Fruit fly (Drosophila melanogaster) whole organism, pupa: ENCODE measurements around the gene CG13088.

Experiments
- CG10348 ChIP-seq: fragments of 200-800 bp; sonication (Bioruptor generic); IDR thresholded peaks from 2 replicates; pipeline ENCODE4 v1.3.6; 2022; ENCODE audit warnings: missing biosample characterization, missing genetic modification characterization
- CG12605 ChIP-seq: fragments of 200-800 bp; sonication (Bioruptor generic); IDR thresholded peaks from 2 replicates; pipeline ENCODE4 v1.3.6; 2022; ENCODE audit warnings: missing biosample characterization, missing genetic modification characterization
- CG13204 ChIP-seq: fragments of 200-800 bp; sonication (Bioruptor generic); optimal IDR thresholded peaks from 2 replicates; lab custom pipeline; 2018; ENCODE audit warnings: missing biosample characterization, mild to moderate bottlenecking, missing genetic modification characterization, moderate library complexity
- CG14655 ChIP-seq: fragments of 200-800 bp; sonication (Bioruptor generic); optimal IDR thresholded peaks from 3 replicates; lab custom pipeline; 2017; ENCODE audit warnings: mild to moderate bottlenecking, missing biosample characterization, missing genetic modification reagents, missing genetic modification characterization
- CG15710 ChIP-seq: fragments of 200-800 bp; sonication (Bioruptor generic); optimal IDR thresholded peaks from 2 replicates; lab custom pipeline; 2018; ENCODE audit warnings: missing biosample characterization, mild to moderate bottlenecking, missing genetic modification characterization, moderate library complexity
- CG17806 ChIP-seq: fragments of 200-800 bp; sonication (Bioruptor generic); optimal IDR thresholded peaks from 2 replicates; lab custom pipeline; 2018; ENCODE audit warnings: missing biosample characterization, mild to moderate bottlenecking, missing genetic modification characterization, moderate library complexity
- CG32121 ChIP-seq: fragments of 200-800 bp; sonication (Bioruptor generic); IDR thresholded peaks from 2 replicates; pipeline ENCODE4 v1.3.6; 2022; ENCODE audit warnings: missing biosample characterization, missing genetic modification characterization
- CG34367 ChIP-seq: fragments of 200-800 bp; sonication (Bioruptor generic); optimal IDR thresholded peaks from 2 replicates; lab custom pipeline; 2018; ENCODE audit warnings: missing biosample characterization, mild to moderate bottlenecking, missing genetic modification characterization
- CG4496 ChIP-seq: fragments of 200-800 bp; sonication (Bioruptor generic); IDR thresholded peaks from 3 replicates; pipeline ENCODE4 v1.3.6; 2022; ENCODE audit warnings: missing biosample characterization, missing genetic modification characterization
- CG8159 ChIP-seq: fragments of 200-800 bp; sonication (Bioruptor generic); optimal IDR thresholded peaks from 3 replicates; lab custom pipeline; 2018; ENCODE audit warnings: missing biosample characterization, mild to moderate bottlenecking, missing genetic modification characterization, moderate library complexity
- CG8301 ChIP-seq: fragments of 200-800 bp; sonication (Bioruptor generic); optimal IDR thresholded peaks from 2 replicates; lab custom pipeline; 2018; ENCODE audit warnings: missing biosample characterization, mild to moderate bottlenecking, missing genetic modification characterization
- CG9948 ChIP-seq: fragments of 200-800 bp; sonication (Bioruptor generic); optimal IDR thresholded peaks from 2 replicates; lab custom pipeline; 2018; ENCODE audit warnings: missing biosample characterization, mild to moderate bottlenecking, missing genetic modification characterization, moderate library complexity
- D1 ChIP-seq: fragments of 200-800 bp; sonication (Bioruptor generic); optimal IDR thresholded peaks from 2 replicates; lab custom pipeline; 2018; ENCODE audit warnings: missing biosample characterization, mild to moderate bottlenecking, missing genetic modification characterization, moderate library complexity
- EcR ChIP-seq: fragments of 200-800 bp; sonication (Bioruptor generic); optimal IDR thresholded peaks from 3 replicates; lab custom pipeline; 2019; ENCODE audit warnings: missing biosample characterization, missing genetic modification characterization, mild to moderate bottlenecking, moderate library complexity, missing genetic modification reagents
- Ets98B ChIP-seq: fragments of 200-800 bp; sonication (Bioruptor generic); IDR thresholded peaks from 2 replicates; pipeline ENCODE4 v1.3.6; 2022; ENCODE audit warnings: missing biosample characterization, missing genetic modification characterization
- Pif1A ChIP-seq: fragments of 200-800 bp; sonication (Bioruptor generic); optimal IDR thresholded peaks from 3 replicates; lab custom pipeline; 2016; ENCODE audit warnings: missing biosample characterization, missing genetic modification characterization
- Pif1B ChIP-seq: fragments of 200-800 bp; sonication (Bioruptor generic); optimal IDR thresholded peaks from 3 replicates; lab custom pipeline; 2016; ENCODE audit warnings: missing biosample characterization, missing genetic modification characterization
- Snoo ChIP-seq: fragments of 200-800 bp; sonication (Bioruptor generic); optimal IDR thresholded peaks from 3 replicates; lab custom pipeline; 2017; ENCODE audit warnings: missing biosample characterization, mild to moderate bottlenecking, missing genetic modification characterization, inconsistent platforms
- fd96Ca ChIP-seq: fragments of 200-800 bp; sonication (Bioruptor generic); IDR thresholded peaks from 3 replicates; pipeline ENCODE4 v1.3.6; 2022; ENCODE audit warnings: missing biosample characterization, missing genetic modification characterization
- gl ChIP-seq: fragments of 200-800 bp; sonication (Bioruptor generic); optimal IDR thresholded peaks from 2 replicates; lab custom pipeline; 2018; ENCODE audit warnings: missing biosample characterization, mild to moderate bottlenecking, missing genetic modification characterization
- rn ChIP-seq: fragments of 200-800 bp; sonication (Bioruptor generic); IDR thresholded peaks from 2 replicates; pipeline ENCODE4 v1.3.6; 2022; ENCODE audit warnings: missing biosample characterization, missing genetic modification characterization

The CG13088 gene

DNA sequence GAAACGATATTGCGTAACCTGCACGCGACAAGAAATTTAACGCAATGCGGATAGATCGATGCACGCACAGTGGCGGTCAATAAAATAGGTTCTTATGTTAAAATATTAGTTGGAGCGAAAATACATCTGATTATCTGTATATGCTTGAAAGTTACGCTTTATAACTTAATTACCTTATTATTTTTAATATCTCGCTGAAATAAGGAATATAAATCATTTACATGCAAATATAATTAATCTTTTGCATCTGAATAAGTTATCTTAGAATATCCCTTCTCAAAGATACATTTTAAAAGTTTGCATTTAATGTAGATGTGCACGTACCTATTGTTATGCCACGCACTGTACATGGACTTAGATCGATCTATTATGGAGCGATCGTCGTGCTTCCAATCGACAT is 17.1 kb upstream of the CG13088 start:
- TF ChIP-seq CG14655 = peak; percentile 86
- TF ChIP-seq rn (GFP tag; lab: Robert Waterston, UW) = no peak
- peak; percentile 62 for TF ChIP-seq Pif1A (GFP tag; lab: Kevin White, UChicago)
- TF ChIP-seq EcR (GFP tag; lab: Kevin White, UChicago) = peak; percentile 3
- TF ChIP-seq D1 (tag; lab: Kevin White, UChicago) = peak; percentile 70
- TF ChIP-seq CG8159 = peak; percentile 76
- TF ChIP-seq CG17806 (tag; lab: Kevin White, UChicago) = peak; percentile 69
- TF ChIP-seq CG15710 (tag; lab: Kevin White, UChicago) = peak; percentile 71
- peak; percentile 31 for TF ChIP-seq Snoo (tag; lab: Kevin White, UChicago)
- no peak for TF ChIP-seq fd96Ca (GFP tag; lab: Robert Waterston, UW)
- no peak for TF ChIP-seq CG10348
- TF ChIP-seq CG8301 (tag; lab: Kevin White, UChicago) = peak; percentile 85
- TF ChIP-seq Ets98B (GFP tag; lab: Robert Waterston, UW) = no peak
- TF ChIP-seq CG32121 (GFP tag; lab: Robert Waterston, UW) = peak; percentile 52; the same call in 1 of the 2 replicates
- 0 out of 2 replicates have a peak, but pooled peaks have one; percentile 20 for TF ChIP-seq CG12605 (GFP tag; lab: Robert Waterston, UW)
- TF ChIP-seq Pif1B = peak; percentile 36
- peak; percentile 84 for TF ChIP-seq CG9948 (tag; lab: Kevin White, UChicago)
- peak; percentile 66 for TF ChIP-seq CG34367 (tag; lab: Kevin White, UChicago)
- 0 out of 3 replicates have a peak, but pooled peaks have one; percentile 33 for TF ChIP-seq CG4496
- TF ChIP-seq gl (tag; lab: Kevin White, UChicago) = no peak

DNA sequence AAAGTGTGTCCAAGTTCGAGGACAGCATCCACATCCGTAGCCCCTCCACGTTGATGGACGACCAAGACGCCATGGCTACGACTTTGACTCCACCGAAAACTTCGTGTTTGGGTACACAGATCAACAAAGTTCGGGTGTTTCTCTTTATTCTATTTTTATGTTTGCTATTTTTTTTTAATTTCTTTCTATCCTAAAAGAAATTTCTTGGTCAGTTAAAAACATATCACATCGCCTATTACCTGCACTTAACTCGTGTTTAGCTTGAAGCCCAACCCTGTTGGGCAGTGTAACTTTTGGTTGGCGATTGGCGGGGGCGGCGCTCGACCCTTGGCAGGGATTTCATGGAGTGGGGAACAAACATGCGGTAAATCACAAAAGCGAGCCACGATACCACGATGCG is 15.3 kb upstream of the CG13088 start:
- TF ChIP-seq D1 (tag; lab: Kevin White, UChicago) = peak; percentile 51
- peak; percentile 79 for TF ChIP-seq CG15710 (tag; lab: Kevin White, UChicago)
- TF ChIP-seq gl (tag; lab: Kevin White, UChicago) = peak; percentile 65
- TF ChIP-seq CG14655 = peak; percentile 82
- TF ChIP-seq CG9948 (tag; lab: Kevin White, UChicago) = peak; percentile 80
- peak; percentile 76 for TF ChIP-seq Pif1A (GFP tag; lab: Kevin White, UChicago)
- peak; percentile 45; the same call in 1 of the 2 replicates for TF ChIP-seq rn (GFP tag; lab: Robert Waterston, UW)
- peak; percentile 30; the same call in 1 of the 2 replicates for TF ChIP-seq CG32121 (GFP tag; lab: Robert Waterston, UW)
- peak; percentile 73 for TF ChIP-seq fd96Ca (GFP tag; lab: Robert Waterston, UW)
- TF ChIP-seq CG8301 (tag; lab: Kevin White, UChicago) = peak; percentile 77
- TF ChIP-seq EcR (GFP tag; lab: Kevin White, UChicago) = peak; percentile 32
- TF ChIP-seq Ets98B (GFP tag; lab: Robert Waterston, UW) = peak; percentile 74
- peak; percentile 88 for TF ChIP-seq CG8159
- peak; percentile 81 for TF ChIP-seq CG4496
- peak; percentile 75 for TF ChIP-seq CG13204 (GFP tag; lab: Kevin White, UChicago)
- peak; percentile 56 for TF ChIP-seq CG12605 (GFP tag; lab: Robert Waterston, UW)
- peak; percentile 73 for TF ChIP-seq Snoo (tag; lab: Kevin White, UChicago)
- peak; percentile 80 for TF ChIP-seq Pif1B
- TF ChIP-seq CG17806 (tag; lab: Kevin White, UChicago) = peak; percentile 88
- peak; percentile 64 for TF ChIP-seq CG34367 (tag; lab: Kevin White, UChicago)
- TF ChIP-seq CG10348 = no peak

DNA sequence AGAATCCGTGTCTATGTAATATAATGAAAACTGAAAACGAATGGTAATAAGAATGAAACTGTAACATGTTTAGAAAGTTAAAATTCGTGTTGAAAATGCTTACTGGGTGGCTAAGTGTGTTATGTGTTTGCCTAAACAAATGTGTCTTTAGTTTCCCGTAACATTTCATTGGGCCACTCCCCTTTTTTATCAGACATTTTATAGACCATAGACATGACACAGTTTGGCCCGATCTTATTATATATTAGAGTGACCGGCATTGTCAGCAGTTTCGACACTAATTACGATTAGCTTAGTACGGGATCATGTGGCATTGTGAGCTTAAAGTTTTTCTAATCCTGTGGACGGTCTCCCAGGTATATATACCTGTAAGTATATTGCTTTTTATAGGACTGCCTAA is 11.7 kb upstream of the CG13088 start, which contains the start of gene CheA29a:
Gene CheA29a, plus strand, starts transcription at position 301 of the 400 bp plus-strand sequence.
- no peak for TF ChIP-seq CG34367 (tag; lab: Kevin White, UChicago)
- TF ChIP-seq EcR (GFP tag; lab: Kevin White, UChicago) = no peak
- TF ChIP-seq CG8301 (tag; lab: Kevin White, UChicago) = no peak

DNA sequence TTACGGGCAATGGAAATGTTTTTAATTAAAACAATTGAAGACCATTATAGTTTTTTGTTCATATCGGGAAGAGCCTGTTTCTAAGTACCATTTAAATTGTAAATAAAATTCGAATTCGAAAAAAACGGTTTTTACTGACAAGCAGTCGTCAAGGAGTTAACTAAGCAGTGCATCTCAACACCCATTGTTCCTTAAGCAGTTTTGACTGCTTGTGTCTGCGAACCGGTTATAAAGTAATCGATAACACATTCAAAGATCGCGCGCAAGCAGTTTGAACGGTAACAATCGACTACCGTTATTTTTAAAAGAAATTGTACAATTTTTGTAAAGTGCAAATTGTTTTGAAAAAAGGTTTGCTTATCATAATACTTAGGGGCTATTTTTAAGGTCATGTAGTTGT is 10.8 kb upstream of the CG13088 start:
- no peak for TF ChIP-seq CG34367 (tag; lab: Kevin White, UChicago)
- TF ChIP-seq Snoo (tag; lab: Kevin White, UChicago) = no peak
- TF ChIP-seq CG17806 (tag; lab: Kevin White, UChicago) = no peak

DNA sequence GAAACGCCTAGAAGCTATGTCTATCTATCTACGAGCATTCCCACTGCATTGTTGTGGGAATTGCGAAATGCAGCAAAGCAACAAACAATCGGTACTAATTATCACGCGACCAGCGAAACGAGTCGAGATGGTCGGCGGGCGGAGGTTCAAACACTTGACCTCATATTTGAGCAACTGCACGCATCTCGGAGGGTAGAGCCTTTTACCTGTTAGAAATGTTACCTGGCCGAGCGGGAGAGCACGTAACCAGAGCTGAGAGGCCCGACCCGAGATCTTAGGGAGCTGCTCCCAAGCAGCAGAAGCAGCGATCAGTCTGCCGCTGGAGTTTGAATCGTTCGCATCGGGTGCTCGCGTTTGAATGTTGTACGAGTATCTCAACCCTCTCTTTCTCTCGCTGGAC is 10.4 kb upstream of the CG13088 start:
- no peak for TF ChIP-seq rn (GFP tag; lab: Robert Waterston, UW)
- no peak for TF ChIP-seq gl (tag; lab: Kevin White, UChicago)
- no peak for TF ChIP-seq Snoo (tag; lab: Kevin White, UChicago)
- no peak for TF ChIP-seq fd96Ca (GFP tag; lab: Robert Waterston, UW)
- TF ChIP-seq Pif1A (GFP tag; lab: Kevin White, UChicago) = no peak
- TF ChIP-seq CG4496 = no peak
- no peak for TF ChIP-seq CG13204 (GFP tag; lab: Kevin White, UChicago)
- no peak for TF ChIP-seq CG10348
- TF ChIP-seq CG34367 (tag; lab: Kevin White, UChicago) = no peak
- no peak for TF ChIP-seq Pif1B

DNA sequence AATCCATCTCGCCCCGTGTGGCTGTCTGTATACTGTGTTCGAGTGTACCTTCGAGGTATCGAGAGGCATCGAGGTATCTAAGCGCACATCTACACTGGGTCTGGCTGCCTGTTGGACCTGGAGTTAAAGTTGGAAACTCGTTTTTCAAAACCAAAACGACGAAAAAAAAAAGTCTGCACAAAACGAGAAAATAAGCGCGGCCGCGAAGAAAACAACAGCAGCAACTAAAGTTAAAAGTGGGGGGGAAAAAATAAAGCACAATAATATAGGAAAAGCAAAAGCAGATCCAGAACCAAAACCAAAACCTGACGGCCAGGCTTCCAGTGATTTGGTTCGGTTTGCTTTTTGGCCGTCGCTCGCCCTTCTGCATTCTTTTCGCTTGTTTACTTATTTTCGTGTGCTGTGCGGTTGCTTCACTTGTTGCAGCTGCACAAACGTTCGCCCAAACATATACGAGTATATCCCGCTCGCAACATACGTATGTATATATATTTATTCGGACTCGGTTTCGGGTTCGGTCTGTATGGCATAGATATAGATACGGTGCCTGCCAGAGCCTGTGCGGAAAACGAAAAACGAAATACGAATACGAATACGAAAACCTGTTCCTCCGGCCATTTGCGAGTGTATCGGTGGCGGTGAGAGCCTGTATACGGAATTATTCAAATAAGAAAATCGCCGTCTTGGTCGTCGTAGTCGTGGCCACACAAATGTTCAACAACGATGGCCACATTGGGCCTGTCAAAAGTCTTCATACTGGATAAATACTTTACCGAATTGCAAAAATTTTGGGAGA is 9.7 kb upstream of the CG13088 start:
- TF ChIP-seq CG15710 (tag; lab: Kevin White, UChicago) = peak; percentile 89
- TF ChIP-seq gl (tag; lab: Kevin White, UChicago) = peak; percentile 98
- TF ChIP-seq CG8159 = peak; percentile 87
- peak; percentile 83 for TF ChIP-seq fd96Ca (GFP tag; lab: Robert Waterston, UW)
- TF ChIP-seq CG32121 (GFP tag; lab: Robert Waterston, UW) = no peak
- TF ChIP-seq Ets98B (GFP tag; lab: Robert Waterston, UW) = peak; percentile 75
- peak; percentile 93 for TF ChIP-seq Pif1B
- no peak for TF ChIP-seq CG14655
- peak; percentile 91 for TF ChIP-seq D1 (tag; lab: Kevin White, UChicago)
- TF ChIP-seq CG10348 = no peak
- peak; percentile 95 for TF ChIP-seq CG12605 (GFP tag; lab: Robert Waterston, UW)
- peak; percentile 87 for TF ChIP-seq CG4496
- peak; percentile 91 for TF ChIP-seq CG34367 (tag; lab: Kevin White, UChicago)
- TF ChIP-seq Snoo (tag; lab: Kevin White, UChicago) = peak; percentile 61
- TF ChIP-seq CG9948 (tag; lab: Kevin White, UChicago) = peak; percentile 88
- TF ChIP-seq CG8301 (tag; lab: Kevin White, UChicago) = peak; percentile 72
- peak; percentile 90 for TF ChIP-seq CG17806 (tag; lab: Kevin White, UChicago)
- TF ChIP-seq Pif1A (GFP tag; lab: Kevin White, UChicago) = peak; percentile 93
- TF ChIP-seq rn (GFP tag; lab: Robert Waterston, UW) = peak; percentile 51; the same call in 1 of the 2 replicates
- peak; percentile 97 for TF ChIP-seq CG13204 (GFP tag; lab: Kevin White, UChicago)
- TF ChIP-seq EcR (GFP tag; lab: Kevin White, UChicago) = peak; percentile 53
